Worm (Caenorhabditis elegans) whole organism, L2 larva: ENCODE data around the gene shpk-1.

ENCODE experiments used
- R02D3.7 ChIP-seq: fragments of 150-350 bp; optimal IDR thresholded peaks from 2 replicates; lab custom pipeline; 2014; ENCODE audit warnings: missing biosample characterization, missing genetic modification characterization
- alr-1 ChIP-seq: fragments of 150-350 bp; optimal IDR thresholded peaks from 2 replicates; lab custom pipeline; 2014; ENCODE audit warnings: missing biosample characterization, missing genetic modification characterization
- aly-2 ChIP-seq: fragments of 150-350 bp; optimal IDR thresholded peaks from 2 replicates; lab custom pipeline; 2014; ENCODE audit warnings: missing biosample characterization, missing genetic modification characterization
- ama-1 ChIP-seq: fragments of 150-350 bp; optimal IDR thresholded peaks from 2 replicates; lab custom pipeline; 2018; ENCODE audit warnings: inconsistent platforms
- ceh-16 ChIP-seq: fragments of 150-350 bp; optimal IDR thresholded peaks from 2 replicates; lab custom pipeline; 2014; ENCODE audit warnings: missing biosample characterization, missing genetic modification characterization
- ceh-82 ChIP-seq: fragments of 150-350 bp; optimal IDR thresholded peaks from 2 replicates; lab custom pipeline; 2014; ENCODE audit warnings: missing biosample characterization, missing genetic modification characterization
- crh-2 ChIP-seq: sonication (generic microtip); optimal IDR thresholded peaks from 2 replicates; lab custom pipeline; 2017; ENCODE audit warnings: missing biosample characterization, missing genetic modification characterization
- egl-27 ChIP-seq: sonication (generic microtip); optimal IDR thresholded peaks from 3 replicates; lab custom pipeline; 2017; ENCODE audit warnings: missing biosample characterization, missing genetic modification reagents, missing genetic modification characterization
- elt-1 ChIP-seq: fragments of 150-350 bp; optimal IDR thresholded peaks from 2 replicates; lab custom pipeline; 2014; ENCODE audit warnings: missing biosample characterization, missing genetic modification characterization
- elt-3 ChIP-seq: sonication (generic microtip); optimal IDR thresholded peaks from 2 replicates; lab custom pipeline; 2017; ENCODE audit warnings: missing biosample characterization, missing genetic modification characterization
- fos-1 ChIP-seq: fragments of 150-350 bp; optimal IDR thresholded peaks from 2 replicates; lab custom pipeline; 2014; ENCODE audit warnings: missing biosample characterization, missing genetic modification characterization
- lin-13 ChIP-seq: fragments of 150-350 bp; optimal IDR thresholded peaks from 2 replicates; lab custom pipeline; 2014; ENCODE audit warnings: missing biosample characterization, missing genetic modification reagents, missing genetic modification characterization
- lin-39 ChIP-seq: fragments of 150-350 bp; optimal IDR thresholded peaks from 2 replicates; lab custom pipeline; 2014; ENCODE audit warnings: missing biosample characterization, missing genetic modification reagents, missing genetic modification characterization
- mbf-1 ChIP-seq: sonication (generic microtip); optimal IDR thresholded peaks from 2 replicates; lab custom pipeline; 2017; ENCODE audit warnings: missing biosample characterization, missing genetic modification characterization
- nhr-11 ChIP-seq: fragments of 150-350 bp; optimal IDR thresholded peaks from 2 replicates; lab custom pipeline; 2014; ENCODE audit warnings: missing biosample characterization, missing genetic modification characterization
- nhr-12 ChIP-seq: fragments of 150-350 bp; optimal IDR thresholded peaks from 2 replicates; lab custom pipeline; 2014; ENCODE audit warnings: missing biosample characterization, missing genetic modification characterization
- nhr-129 ChIP-seq: fragments of 150-350 bp; optimal IDR thresholded peaks from 2 replicates; lab custom pipeline; 2014; ENCODE audit warnings: missing biosample characterization, missing genetic modification characterization
- nhr-23 ChIP-seq: fragments of 150-350 bp; optimal IDR thresholded peaks from 2 replicates; lab custom pipeline; 2014; ENCODE audit warnings: missing biosample characterization, missing genetic modification reagents, missing genetic modification characterization
- nhr-25 ChIP-seq: fragments of 150-350 bp; sonication (generic microtip); optimal IDR thresholded peaks from 3 replicates; lab custom pipeline; 2014; ENCODE audit warnings: missing biosample characterization, missing genetic modification characterization
- nhr-77 ChIP-seq: fragments of 150-350 bp; optimal IDR thresholded peaks from 2 replicates; lab custom pipeline; 2014; ENCODE audit warnings: missing biosample characterization, missing genetic modification characterization
- sem-4 ChIP-seq: fragments of 150-350 bp; optimal IDR thresholded peaks from 2 replicates; lab custom pipeline; 2014; ENCODE audit warnings: missing biosample characterization, missing genetic modification reagents, missing genetic modification characterization
- skn-1 ChIP-seq: sonication (generic microtip); optimal IDR thresholded peaks from 2 replicates; lab custom pipeline; 2017; ENCODE audit warnings: missing biosample characterization, missing genetic modification characterization
- snpc-4 ChIP-seq: fragments of 150-350 bp; optimal IDR thresholded peaks from 2 replicates; lab custom pipeline; 2014; ENCODE audit warnings: missing biosample characterization, missing genetic modification characterization
- unc-39 ChIP-seq: fragments of 150-350 bp; optimal IDR thresholded peaks from 2 replicates; lab custom pipeline; 2014; ENCODE audit warnings: missing biosample characterization, missing genetic modification characterization
- unc-55 ChIP-seq: fragments of 150-350 bp; sonication (generic microtip); optimal IDR thresholded peaks from 3 replicates; lab custom pipeline; 2014; ENCODE audit warnings: missing biosample characterization, missing genetic modification reagents, missing genetic modification characterization

shpk-1 gene

ce11 chrIII:13654950-13655349 lies 47.1 kb downstream of the shpk-1 start:
- no peak for TF ChIP-seq nhr-12 (tag; lab: Kevin White, UChicago)
- TF ChIP-seq, all 48 proteins: peak for 0

ce11 chrIII:13656680-13657079 lies 48.9 kb downstream of the shpk-1 start:
- no peak for TF ChIP-seq ceh-82 (tag; lab: Kevin White, UChicago)
- no peak for TF ChIP-seq snpc-4
- no peak for TF ChIP-seq nhr-11 (tag; lab: Kevin White, UChicago)
- no peak for TF ChIP-seq alr-1
- no peak for TF ChIP-seq crh-2 (tag; lab: Kevin White, UChicago)
- TF ChIP-seq ama-1: no peak
- TF ChIP-seq mbf-1 (tag; lab: Kevin White, UChicago): no peak
- TF ChIP-seq nhr-23 (tag; lab: Kevin White, UChicago): no peak
- no peak for TF ChIP-seq nhr-77 (tag; lab: Kevin White, UChicago)
- TF ChIP-seq unc-39 (tag; lab: Kevin White, UChicago): no peak
- no peak for TF ChIP-seq skn-1 (tag; lab: Kevin White, UChicago)
- TF ChIP-seq elt-3 (tag; lab: Kevin White, UChicago): no peak

- TF ChIP-seq unc-55 (no peak), lin-13 (GFP tag; lab: Kevin White, UChicago) (no peak), nhr-129 (tag; lab: Kevin White, UChicago) (peak; percentile 24), fos-1 (tag; lab: Kevin White, UChicago) (peak; percentile 76)
Measured at ce11 chrIII:13657975-13658374, 50.2 kb downstream of the shpk-1 start.

- TF ChIP-seq egl-27: no peak
- no peak for TF ChIP-seq alr-1
- TF ChIP-seq unc-39 (tag; lab: Kevin White, UChicago): no peak
- TF ChIP-seq aly-2 (tag; lab: Kevin White, UChicago): no peak
- no peak for TF ChIP-seq ceh-82 (tag; lab: Kevin White, UChicago)
- TF ChIP-seq nhr-23 (tag; lab: Kevin White, UChicago): no peak
- peak; percentile 27 for TF ChIP-seq ceh-16
- no peak for TF ChIP-seq nhr-25 (tag; lab: Kevin White, UChicago)
- TF ChIP-seq elt-1 (tag; lab: Kevin White, UChicago): peak; percentile 4
- TF ChIP-seq lin-39 (tag; lab: Kevin White, UChicago): no peak
- TF ChIP-seq sem-4 (tag; lab: Kevin White, UChicago): no peak
Measured at ce11 chrIII:13659028-13659427, 51.2 kb downstream of the shpk-1 start.

ce11 chrIII:13660123-13660522 lies 52.3 kb downstream of the shpk-1 start:
- TF ChIP-seq nhr-129 (tag; lab: Kevin White, UChicago) (no peak), skn-1 (tag; lab: Kevin White, UChicago) (no peak), R02D3.7 (no peak), nhr-23 (tag; lab: Kevin White, UChicago) (no peak), fos-1 (tag; lab: Kevin White, UChicago) (no peak)
